Worm (Caenorhabditis elegans) whole organism, L4 larva: ENCODE results near the gene C08F8.6.

Experiments used
- ama-1 ChIP-seq: fragments of 150-350 bp; optimal IDR thresholded peaks from 2 replicates; lab custom pipeline; 2014; ENCODE audit warnings: inconsistent platforms, mixed read lengths
- ces-1 ChIP-seq: fragments of 150-350 bp; sonication (generic microtip); optimal IDR thresholded peaks from 4 replicates; lab custom pipeline; 2014; ENCODE audit warnings: missing biosample characterization, missing genetic modification reagents, missing genetic modification characterization
- lin-15B ChIP-seq: fragments of 150-350 bp; sonication (generic microtip); optimal IDR thresholded peaks from 3 replicates; lab custom pipeline; 2014; ENCODE audit warnings: missing biosample characterization, missing genetic modification characterization
- madf-9 ChIP-seq: fragments of 200-800 bp; sonication (Bioruptor generic); conservative IDR thresholded peaks from 2 replicates; pipeline ENCODE4 v1.3.6; 2022; ENCODE audit warnings: missing genetic modification reagents, missing genetic modification characterization, missing compliant biosample characterization
- nhr-77 ChIP-seq: fragments of 150-350 bp; optimal IDR thresholded peaks from 2 replicates; lab custom pipeline; 2014; ENCODE audit warnings: missing biosample characterization, missing genetic modification characterization
- snpc-4 ChIP-seq: fragments of 150-350 bp; optimal IDR thresholded peaks from 2 replicates; lab custom pipeline; 2014; ENCODE audit warnings: missing biosample characterization, missing genetic modification characterization
- unc-130 ChIP-seq: sonication (generic microtip); optimal IDR thresholded peaks from 2 replicates; lab custom pipeline; 2016; ENCODE audit warnings: missing genetic modification reagents, missing genetic modification characterization, missing compliant biosample characterization
- unc-62 ChIP-seq, 3 experiments: fragments of 150-350 bp in 1 of 3; sonication (generic microtip); optimal IDR thresholded peaks in 2 of 3; peaks in 1 of 3; 1 replicate in 1 of 3; 2 replicates in 2 of 3; lab custom pipeline; 2014 to 2017; ENCODE audit warnings: missing biosample characterization in 3 of 3, missing genetic modification characterization in 3 of 3, missing genetic modification reagents in 3 of 3, missing genotype in 1 of 3
- ztf-11 ChIP-seq: fragments of 150-350 bp; optimal IDR thresholded peaks from 2 replicates; lab custom pipeline; 2014; ENCODE audit warnings: missing biosample characterization, missing genetic modification characterization

DNA sequence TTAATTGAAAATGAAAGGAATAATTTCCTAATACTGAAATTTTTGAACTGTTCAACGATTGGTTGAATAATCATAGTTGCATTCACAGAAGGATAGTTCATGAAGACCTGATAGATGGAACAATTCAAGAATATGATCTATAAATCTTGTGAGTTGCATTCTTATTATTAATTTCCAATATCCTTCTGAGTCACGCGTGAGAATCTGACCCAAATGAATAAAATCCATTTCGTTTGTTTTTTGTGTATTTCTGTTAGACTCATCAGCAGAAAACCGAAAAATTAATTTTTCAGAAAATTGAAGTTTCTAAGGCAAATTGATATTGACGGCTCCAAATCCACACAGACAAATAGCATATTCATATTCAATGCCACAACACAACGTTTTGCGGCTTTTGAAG, 24.7 kb upstream of the C08F8.6 start, which contains the start of gene fbxb-79:
- TF ChIP-seq ztf-11 (tag; lab: Kevin White, UChicago) (no peak), nhr-77 (tag; lab: Kevin White, UChicago) (no peak), lin-15B (tag; lab: Kevin White, UChicago) (no peak), unc-130 (no peak), ces-1 (GFP tag; lab: Kevin White, UChicago) (no peak), snpc-4 (tag; lab: Kevin White, UChicago) (no peak), unc-62 (GFP tag; optimal IDR thresholded peaks at IDR 0.05 in 1 of 2; lab: Kevin White, UChicago) (no peak), unc-62 (tag; optimal IDR thresholded peaks at IDR 0.05; lab: Kevin White, UChicago) (no peak), ama-1 (no peak), madf-9 (GFP tag; lab: Robert Waterston, UW) (no peak)
